Worm (Caenorhabditis elegans): ENCODE measurements around the gene ZK287.7.

ZK287.7 gene

ce11 chrV:9692649-9693112, at the start of gene ZK287.7:
Gene ZK287.7 (plus strand): TSS chrV:9693062.
- no peak for TF ChIP-seq him-1 (tag; optimal IDR thresholded peaks at IDR 0.05)
- no peak for TF ChIP-seq dao-5 (tag; optimal IDR thresholded peaks at IDR 0.05)
- TF ChIP-seq W03F9.2 (tag; optimal IDR thresholded peaks at IDR 0.05) = no peak

ce11 chrV:9645507-9645906, 47.4 kb upstream of the ZK287.7 start, which contains the start of the genes atl-1 and hcp-2:
Gene atl-1 (minus strand): TSS chrV:9645595.
Gene hcp-2 (plus strand): TSS chrV:9645859.
- TF ChIP-seq him-1 (tag; optimal IDR thresholded peaks at IDR 0.05) (no peak), dao-5 (tag; optimal IDR thresholded peaks at IDR 0.05) (no peak), W03F9.2 (tag; optimal IDR thresholded peaks at IDR 0.05) (no peak)

ce11 chrV:9651294-9651693, 41.6 kb upstream of the ZK287.7 start, which contains the start of gene T06E4.21:
Gene T06E4.21 (plus strand): TSS chrV:9651594.
- TF ChIP-seq W03F9.2 (tag; optimal IDR thresholded peaks at IDR 0.05) (no peak), him-1 (tag; optimal IDR thresholded peaks at IDR 0.05) (no peak), dao-5 (tag; optimal IDR thresholded peaks at IDR 0.05) (no peak)

- no peak for TF ChIP-seq dao-5 (tag; optimal IDR thresholded peaks at IDR 0.05)
- no peak for TF ChIP-seq W03F9.2 (tag; optimal IDR thresholded peaks at IDR 0.05)
- no peak for TF ChIP-seq him-1 (tag; optimal IDR thresholded peaks at IDR 0.05)
Observed at ce11 chrV:9654154-9654805, 38.6 kb upstream of the ZK287.7 start, which contains the start of gene cyp-29A4. Gene cyp-29A4 (plus strand): TSS chrV:9654755.

- no peak for TF ChIP-seq dao-5 (tag; optimal IDR thresholded peaks at IDR 0.05)
- no peak for TF ChIP-seq him-1 (tag; optimal IDR thresholded peaks at IDR 0.05)
- TF ChIP-seq W03F9.2 (tag; optimal IDR thresholded peaks at IDR 0.05) = no peak
Observed at ce11 chrV:9661514-9661913, 31.3 kb upstream of the ZK287.7 start, which contains the start of gene pitr-4. Gene pitr-4 (minus strand): TSS chrV:9661614.

- TF ChIP-seq W03F9.2 (tag; optimal IDR thresholded peaks at IDR 0.05) (no peak), him-1 (tag; optimal IDR thresholded peaks at IDR 0.05) (no peak), dao-5 (tag; optimal IDR thresholded peaks at IDR 0.05) (no peak)
Observed at ce11 chrV:9663948-9664347, 28.9 kb upstream of the ZK287.7 start.

- no peak for TF ChIP-seq W03F9.2 (tag; optimal IDR thresholded peaks at IDR 0.05)
- peak; percentile 58 for TF ChIP-seq him-1 (tag; optimal IDR thresholded peaks at IDR 0.05)
Observed at ce11 chrV:9664620-9665019, 28.2 kb upstream of the ZK287.7 start.

ce11 chrV:9666394-9666793, 26.5 kb upstream of the ZK287.7 start, which contains the start of gene ZK287.1:
Gene ZK287.1 (plus strand): TSS chrV:9666694.
- TF ChIP-seq W03F9.2 (tag; optimal IDR thresholded peaks at IDR 0.05) = no peak
- TF ChIP-seq dao-5 (tag; optimal IDR thresholded peaks at IDR 0.05) = no peak
- TF ChIP-seq him-1 (tag; optimal IDR thresholded peaks at IDR 0.05) = no peak

ce11 chrV:9672495-9672894, 20.4 kb upstream of the ZK287.7 start:
- no peak for TF ChIP-seq dao-5 (tag; optimal IDR thresholded peaks at IDR 0.05)
- no peak for TF ChIP-seq him-1 (tag; optimal IDR thresholded peaks at IDR 0.05)
- TF ChIP-seq W03F9.2 (tag; optimal IDR thresholded peaks at IDR 0.05) = no peak

- TF ChIP-seq him-1 (tag; optimal IDR thresholded peaks at IDR 0.05) = no peak
- TF ChIP-seq W03F9.2 (tag; optimal IDR thresholded peaks at IDR 0.05) = no peak
- no peak for TF ChIP-seq dao-5 (tag; optimal IDR thresholded peaks at IDR 0.05)
Observed at ce11 chrV:9673199-9673843, 19.5 kb upstream of the ZK287.7 start, which contains the start of gene sulp-8. Gene sulp-8 (minus strand): TSS chrV:9673667.

- TF ChIP-seq dao-5 (tag; optimal IDR thresholded peaks at IDR 0.05) (no peak), W03F9.2 (tag; optimal IDR thresholded peaks at IDR 0.05) (no peak), him-1 (tag; optimal IDR thresholded peaks at IDR 0.05) (no peak)
Observed at ce11 chrV:9677977-9678376, 14.9 kb upstream of the ZK287.7 start, which contains the start of gene cthd-1. Gene cthd-1 (plus strand): TSS chrV:9678277.

- no peak for TF ChIP-seq dao-5 (tag; optimal IDR thresholded peaks at IDR 0.05)
- TF ChIP-seq him-1 (tag; optimal IDR thresholded peaks at IDR 0.05) = no peak
- TF ChIP-seq W03F9.2 (tag; optimal IDR thresholded peaks at IDR 0.05) = no peak
Observed at ce11 chrV:9679166-9679565, 13.7 kb upstream of the ZK287.7 start, which contains the start of gene ZK287.9. Gene ZK287.9 (plus strand): TSS chrV:9679357.

- no peak for TF ChIP-seq W03F9.2 (tag; optimal IDR thresholded peaks at IDR 0.05)
Observed at ce11 chrV:9680260-9680659, 12.6 kb upstream of the ZK287.7 start.

ce11 chrV:9685559-9685958, 7.3 kb upstream of the ZK287.7 start, which contains the start of gene ZK287.4:
Gene ZK287.4 (minus strand): TSS chrV:9685659.
- TF ChIP-seq W03F9.2 (tag; optimal IDR thresholded peaks at IDR 0.05) (no peak), dao-5 (tag; optimal IDR thresholded peaks at IDR 0.05) (no peak)

Data from whole organism, L4/young adult.